Fruit fly (Drosophila melanogaster) whole organism, embryonic: ENCODE data around the gene Fibp.
A peak's percentile ranks its signal among the peaks of the same experiment; 100 is the strongest.

ENCODE experiments used
- Adf1 ChIP-seq: fragments of 200-800 bp; sonication (Bioruptor generic); IDR thresholded peaks from 2 replicates; pipeline ENCODE4 v1.3.6; 2022; ENCODE audit warnings: missing biosample characterization, missing genetic modification characterization
- CG11093 ChIP-seq: fragments of 200-800 bp; sonication (Bioruptor generic); IDR thresholded peaks from 3 replicates; pipeline ENCODE4 v1.3.6; 2022; ENCODE audit warnings: missing biosample characterization, missing genetic modification characterization
- CG12299 ChIP-seq: fragments of 200-800 bp; sonication (Bioruptor generic); optimal IDR thresholded peaks from 2 replicates; lab custom pipeline; 2018; ENCODE audit warnings: missing biosample characterization, mild to moderate bottlenecking, missing genetic modification characterization
- CG12391 ChIP-seq: fragments of 200-800 bp; sonication (Bioruptor generic); optimal IDR thresholded peaks from 3 replicates; lab custom pipeline; 2018; ENCODE audit warnings: missing biosample characterization, mild to moderate bottlenecking, missing genetic modification characterization, moderate library complexity
- CG12942 ChIP-seq: fragments of 200-800 bp; sonication (Bioruptor generic); optimal IDR thresholded peaks from 3 replicates; lab custom pipeline; 2016; ENCODE audit warnings: missing biosample characterization, missing genetic modification characterization
- CG14860 ChIP-seq: fragments of 200-800 bp; sonication (Bioruptor generic); IDR thresholded peaks from 3 replicates; pipeline ENCODE4 v1.3.6; 2022; ENCODE audit warnings: missing biosample characterization, missing genetic modification characterization; ENCODE audit not compliant: partially characterized antibody
- CG15696 ChIP-seq: fragments of 200-800 bp; sonication (Bioruptor generic); optimal IDR thresholded peaks from 2 replicates; lab custom pipeline; 2019; ENCODE audit warnings: missing biosample characterization, mild to moderate bottlenecking, missing genetic modification characterization, moderate library complexity
- CG1603 ChIP-seq: fragments of 200-800 bp; sonication (Bioruptor generic); optimal IDR thresholded peaks from 2 replicates; lab custom pipeline; 2019; ENCODE audit warnings: missing biosample characterization, mild to moderate bottlenecking, missing genetic modification characterization, moderate library complexity
- CG16863 ChIP-seq: fragments of 200-800 bp; sonication (Bioruptor generic); optimal IDR thresholded peaks from 3 replicates; lab custom pipeline; 2016; ENCODE audit warnings: missing biosample characterization, missing genetic modification characterization
- CG17912 ChIP-seq: fragments of 200-800 bp; sonication (Bioruptor generic); optimal IDR thresholded peaks from 2 replicates; lab custom pipeline; 2018; ENCODE audit warnings: missing biosample characterization, mild to moderate bottlenecking, missing genetic modification characterization
- CG18476 ChIP-seq: fragments of 200-800 bp; sonication (Bioruptor generic); optimal IDR thresholded peaks from 2 replicates; lab custom pipeline; 2016; ENCODE audit warnings: missing biosample characterization, mild to moderate bottlenecking, missing genetic modification characterization
- CG2889 ChIP-seq: fragments of 200-800 bp; sonication (Bioruptor generic); IDR thresholded peaks from 3 replicates; pipeline ENCODE4 v1.3.6; 2022; ENCODE audit warnings: missing biosample characterization, missing genetic modification characterization
- CG31365 ChIP-seq: fragments of 200-800 bp; sonication (Bioruptor generic); optimal IDR thresholded peaks from 2 replicates; lab custom pipeline; 2018; ENCODE audit warnings: missing biosample characterization, mild to moderate bottlenecking, missing genetic modification characterization
- CG42726 ChIP-seq: fragments of 200-800 bp; sonication (Bioruptor generic); IDR thresholded peaks from 2 replicates; pipeline ENCODE4 v1.3.6; 2022; ENCODE audit warnings: missing biosample characterization, missing genetic modification characterization; ENCODE audit not compliant: partially characterized antibody
- CG4854 ChIP-seq: fragments of 200-800 bp; sonication (Bioruptor generic); optimal IDR thresholded peaks from 2 replicates; lab custom pipeline; 2016; ENCODE audit warnings: missing biosample characterization, missing genetic modification characterization, inconsistent platforms
- CG7372 ChIP-seq: fragments of 200-800 bp; sonication (Bioruptor generic); IDR thresholded peaks from 2 replicates; pipeline ENCODE4 v1.3.6; 2022; ENCODE audit warnings: missing biosample characterization, missing genetic modification characterization
- CG8359 ChIP-seq: fragments of 200-800 bp; sonication (Bioruptor generic); optimal IDR thresholded peaks from 2 replicates; lab custom pipeline; 2017; ENCODE audit warnings: missing biosample characterization, mild to moderate bottlenecking, missing genetic modification characterization, borderline replicate concordance
- CG9727 ChIP-seq: fragments of 200-800 bp; sonication (Bioruptor generic); optimal IDR thresholded peaks from 3 replicates; lab custom pipeline; 2017; ENCODE audit warnings: missing biosample characterization, mild to moderate bottlenecking, missing genetic modification characterization
- CkIIα-i1 ChIP-seq: fragments of 200-800 bp; sonication (Bioruptor generic); IDR thresholded peaks from 2 replicates; pipeline ENCODE4 v1.3.6; 2022; ENCODE audit warnings: missing biosample characterization, missing genetic modification characterization
- CoRest ChIP-seq: fragments of 200-800 bp; sonication (Bioruptor generic); optimal IDR thresholded peaks from 3 replicates; lab custom pipeline; 2018; ENCODE audit warnings: missing biosample characterization, mild to moderate bottlenecking, missing genetic modification characterization, moderate library complexity
- CrebB ChIP-seq: fragments of 200-800 bp; sonication (Bioruptor generic); optimal IDR thresholded peaks from 3 replicates; lab custom pipeline; 2018; ENCODE audit warnings: missing biosample characterization, mild to moderate bottlenecking, missing genetic modification characterization
- Fer3 ChIP-seq: fragments of 200-800 bp; sonication (Bioruptor generic); optimal IDR thresholded peaks from 2 replicates; lab custom pipeline; 2018; ENCODE audit warnings: missing biosample characterization, mild to moderate bottlenecking, missing genetic modification characterization, moderate library complexity
- Gug ChIP-seq: fragments of 200-800 bp; sonication (Bioruptor generic); IDR thresholded peaks from 4 replicates; pipeline ENCODE4 v1.3.6; 2022; ENCODE audit warnings: missing biosample characterization, missing genetic modification characterization
- Hey ChIP-seq: fragments of 200-800 bp; sonication (Bioruptor generic); optimal IDR thresholded peaks from 3 replicates; lab custom pipeline; 2018; ENCODE audit warnings: missing biosample characterization, mild to moderate bottlenecking, missing genetic modification characterization
- MBD-R2 ChIP-seq: fragments of 200-800 bp; sonication (Bioruptor generic); IDR thresholded peaks from 2 replicates; pipeline ENCODE4 v1.3.6; 2022; ENCODE audit warnings: missing biosample characterization, missing genetic modification characterization
- Mes4 ChIP-seq: fragments of 200-800 bp; sonication (Bioruptor generic); optimal IDR thresholded peaks from 2 replicates; lab custom pipeline; 2016; ENCODE audit warnings: missing biosample characterization, missing genetic modification characterization
- NC2β ChIP-seq: fragments of 200-800 bp; sonication (Bioruptor generic); optimal IDR thresholded peaks from 2 replicates; lab custom pipeline; 2016; ENCODE audit warnings: missing biosample characterization, missing genetic modification characterization
- Tbp ChIP-seq: fragments of >200 bp; optimal IDR thresholded peaks from 2 replicates; lab custom pipeline; 2018; ENCODE audit warnings: missing biosample characterization, missing genetic modification characterization
- br ChIP-seq: fragments of >200 bp; optimal IDR thresholded peaks from 2 replicates; lab custom pipeline; 2017
- danr ChIP-seq: fragments of 200-800 bp; sonication (Bioruptor generic); IDR thresholded peaks from 2 replicates; pipeline ENCODE4 v1.3.6; 2022; ENCODE audit warnings: missing biosample characterization, missing genetic modification characterization
- disco-r ChIP-seq: fragments of 200-800 bp; sonication (Bioruptor generic); optimal IDR thresholded peaks from 2 replicates; lab custom pipeline; 2016; ENCODE audit warnings: missing biosample characterization, missing genetic modification characterization
- fd64A ChIP-seq: fragments of 200-800 bp; sonication (Bioruptor generic); optimal IDR thresholded peaks from 3 replicates; lab custom pipeline; 2018; ENCODE audit warnings: missing biosample characterization, mild to moderate bottlenecking, missing genetic modification characterization
- fd96Cb ChIP-seq: fragments of 200-800 bp; sonication (Bioruptor generic); optimal IDR thresholded peaks from 2 replicates; lab custom pipeline; 2018; ENCODE audit warnings: missing biosample characterization, mild to moderate bottlenecking, missing genetic modification characterization, moderate library complexity
- hbn ChIP-seq: fragments of 200-800 bp; sonication (Bioruptor generic); IDR thresholded peaks from 2 replicates; pipeline ENCODE4 v1.3.6; 2022; ENCODE audit warnings: missing biosample characterization, missing genetic modification characterization; ENCODE audit not compliant: partially characterized antibody
- kah ChIP-seq: fragments of 200-800 bp; sonication (Bioruptor generic); optimal IDR thresholded peaks from 2 replicates; lab custom pipeline; 2018; ENCODE audit warnings: missing biosample characterization, mild to moderate bottlenecking, missing genetic modification characterization
- maf-S ChIP-seq: fragments of 200-800 bp; sonication (Bioruptor generic); optimal IDR thresholded peaks from 2 replicates; lab custom pipeline; 2016; ENCODE audit warnings: missing biosample characterization, missing genetic modification characterization
- mam ChIP-seq: fragments of 200-800 bp; sonication (Bioruptor generic); optimal IDR thresholded peaks from 3 replicates; lab custom pipeline; 2016; ENCODE audit warnings: missing biosample characterization, missing genetic modification characterization
- mirr ChIP-seq: fragments of 200-800 bp; sonication (Bioruptor generic); optimal IDR thresholded peaks from 3 replicates; lab custom pipeline; 2018; ENCODE audit warnings: missing biosample characterization, mild to moderate bottlenecking, missing genetic modification characterization
- nmo ChIP-seq: fragments of 200-800 bp; sonication (Bioruptor generic); optimal IDR thresholded peaks from 2 replicates; lab custom pipeline; 2018; ENCODE audit warnings: missing biosample characterization, mild to moderate bottlenecking, missing genetic modification characterization, moderate library complexity
- org-1 ChIP-seq: fragments of 200-800 bp; sonication (Bioruptor generic); optimal IDR thresholded peaks from 2 replicates; lab custom pipeline; 2017; ENCODE audit warnings: missing biosample characterization, missing genetic modification characterization
- p53 ChIP-seq: fragments of 200-800 bp; sonication (Bioruptor generic); optimal IDR thresholded peaks from 2 replicates; lab custom pipeline; 2016; ENCODE audit warnings: missing biosample characterization, missing genetic modification characterization
- pho ChIP-seq: fragments of 200-800 bp; sonication (Bioruptor generic); optimal IDR thresholded peaks from 2 replicates; lab custom pipeline; 2016; ENCODE audit warnings: missing biosample characterization, missing genetic modification characterization
- ranshi ChIP-seq: fragments of 200-800 bp; sonication (Bioruptor generic); IDR thresholded peaks from 2 replicates; pipeline ENCODE4 v1.3.6; 2022; ENCODE audit warnings: missing biosample characterization, missing genetic modification characterization
- seq ChIP-seq: fragments of 200-800 bp; sonication (Bioruptor generic); IDR thresholded peaks from 2 replicates; pipeline ENCODE4 v1.3.6; 2022; ENCODE audit warnings: missing biosample characterization, missing genetic modification characterization
- sim ChIP-seq: fragments of 200-800 bp; sonication (Bioruptor generic); IDR thresholded peaks from 2 replicates; pipeline ENCODE4 v1.3.6; 2022; ENCODE audit warnings: missing biosample characterization, missing genetic modification characterization
- sisA ChIP-seq: fragments of 200-800 bp; sonication (Bioruptor generic); IDR thresholded peaks from 2 replicates; pipeline ENCODE4 v1.3.6; 2022; ENCODE audit warnings: missing biosample characterization, missing genetic modification characterization
- slp2 ChIP-seq: fragments of 200-800 bp; sonication (Bioruptor generic); optimal IDR thresholded peaks from 2 replicates; lab custom pipeline; 2016; ENCODE audit warnings: missing biosample characterization, missing genetic modification characterization
- so ChIP-seq: fragments of 200-800 bp; sonication (Bioruptor generic); IDR thresholded peaks from 3 replicates; pipeline ENCODE4 v1.3.6; 2022; ENCODE audit warnings: missing biosample characterization, missing genetic modification characterization
- stc ChIP-seq: fragments of 200-800 bp; sonication (Bioruptor generic); IDR thresholded peaks from 2 replicates; pipeline ENCODE4 v1.3.6; 2022; ENCODE audit warnings: missing biosample characterization, missing genetic modification characterization
- sug ChIP-seq: fragments of 200-800 bp; optimal IDR thresholded peaks from 2 replicates; lab custom pipeline; 2019; ENCODE audit warnings: missing biosample characterization, mild to moderate bottlenecking, missing genetic modification characterization, moderate library complexity

Gene Fibp

DNA sequence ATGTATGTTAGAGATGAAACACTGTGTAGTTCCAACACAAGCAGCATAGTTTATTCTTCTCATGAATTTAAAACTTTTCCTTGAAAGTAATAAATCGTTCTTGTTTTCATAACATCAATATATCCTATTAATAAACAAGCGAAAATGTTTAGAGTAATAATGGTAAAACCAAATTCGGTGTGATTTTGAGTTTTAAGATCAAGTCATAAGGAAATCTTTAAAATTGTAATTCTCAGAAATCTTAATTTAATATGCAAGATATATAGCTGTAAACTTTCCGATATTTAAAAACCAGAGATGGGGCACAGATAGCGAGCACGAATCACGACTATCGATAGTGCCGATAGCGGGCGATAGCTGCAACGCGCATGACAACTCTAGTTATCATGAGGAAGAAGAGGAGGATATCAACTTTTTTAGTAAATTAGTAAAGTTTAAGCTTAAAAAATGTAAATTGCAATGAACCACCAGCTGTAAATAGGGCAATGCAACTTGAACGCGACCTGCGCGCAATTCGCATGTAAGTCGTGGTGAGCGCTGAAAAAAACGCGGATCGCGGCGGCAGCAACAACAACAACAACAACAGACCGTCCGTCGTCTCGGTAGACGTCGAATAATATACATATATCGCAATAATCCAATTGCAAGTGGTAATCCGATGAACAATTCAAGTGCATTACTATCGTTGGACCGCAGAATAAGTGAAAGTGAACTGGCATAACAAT lies at the start of gene Fibp, which contains the start of gene Deaf1 (continued):
- TF ChIP-seq ranshi (GFP tag; lab: Robert Waterston, UW) (peak; percentile 39; the same call in 1 of the 2 replicates), Gug (GFP tag; lab: Robert Waterston, UW) (peak; percentile 93; the same call in 2 of the 4 replicates), Mes4 (GFP tag; lab: Kevin White, UChicago) (peak; percentile 71), CG12942 (peak; percentile 76), Fer3 (tag; lab: Kevin White, UChicago) (peak; percentile 74), CG14860 (GFP tag; lab: Robert Waterston, UW) (peak; percentile 97), NC2β (peak; percentile 58), sim (GFP tag; lab: Robert Waterston, UW) (no peak), mam (GFP tag; lab: Kevin White, UChicago) (peak; percentile 90), CG17912 (no peak), sisA (peak; percentile 71), stc (no peak), br (no peak), CG8359 (GFP tag; lab: Kevin White, UChicago) (peak; percentile 5), org-1 (no peak), CG15696 (tag; lab: Kevin White, UChicago) (peak; percentile 77), fd64A (GFP tag; lab: Kevin White, UChicago) (no peak), CrebB (tag; lab: Kevin White, UChicago) (no peak), seq (GFP tag; lab: Robert Waterston, UW) (no peak; the same call in 1 of the 2 replicates), fd96Cb (tag; lab: Kevin White, UChicago) (peak; percentile 64), Tbp (GFP tag; lab: Kevin White, UChicago) (no peak), CG9727 (GFP tag; lab: Kevin White, UChicago) (peak; percentile 83), CG12391 (peak; percentile 88), CG16863 (peak; percentile 64), CkIIα-i1 (GFP tag; lab: Robert Waterston, UW) (no peak), CG7372 (GFP tag; lab: Robert Waterston, UW) (peak; percentile 59), slp2 (GFP tag; lab: Kevin White, UChicago) (peak; percentile 51), hbn (GFP tag; lab: Robert Waterston, UW) (peak; percentile 95), Hey (tag; lab: Kevin White, UChicago) (no peak), nmo (peak; percentile 89), CG1603 (tag; lab: Kevin White, UChicago) (peak; percentile 43), kah (GFP tag; lab: Kevin White, UChicago) (no peak), CG18476 (peak; percentile 73), maf-S (GFP tag; lab: Kevin White, UChicago) (peak; percentile 73), CG12299 (tag; lab: Kevin White, UChicago) (peak; percentile 41), pho (peak; percentile 89), CG42726 (GFP tag; lab: Robert Waterston, UW) (peak; percentile 99), danr (GFP tag; lab: Robert Waterston, UW) (no peak), mirr (GFP tag; lab: Kevin White, UChicago) (peak; percentile 54), CG4854 (peak; percentile 64), Adf1 (GFP tag; lab: Robert Waterston, UW) (no peak; the same call in 1 of the 2 replicates), disco-r (GFP tag; lab: Kevin White, UChicago) (peak; percentile 56), sug (tag; lab: Kevin White, UChicago) (peak; percentile 85), CoRest (tag; lab: Kevin White, UChicago) (peak; percentile 88), CG2889 (peak; percentile 62; the same call in 1 of the 3 replicates), p53 (GFP tag; lab: Kevin White, UChicago) (peak; percentile 50), CG11093 (GFP tag; lab: Robert Waterston, UW) (peak; percentile 62; the same call in 2 of the 3 replicates), so (no peak), CG31365 (no peak), MBD-R2 (GFP tag; lab: Robert Waterston, UW) (peak; percentile 75)
